Worm (Caenorhabditis elegans) whole organism, young adult: ENCODE measurements around the gene Y43F8C.7.

Experiments
- B0019.2 ChIP-seq: fragments of 200-800 bp; sonication (Bioruptor generic); conservative IDR thresholded peaks from 2 replicates; pipeline ENCODE4 v1.3.6; 2022; ENCODE audit warnings: missing genetic modification reagents, missing genetic modification characterization, missing compliant biosample characterization
- B0336.3 ChIP-seq: fragments of 200-800 bp; sonication (Bioruptor generic); IDR thresholded peaks from 2 replicates; pipeline ENCODE4 v1.3.6; 2022; ENCODE audit warnings: missing genetic modification characterization, missing compliant biosample characterization
- C06A6.2 ChIP-seq: fragments of 200-800 bp; sonication (Bioruptor generic); conservative IDR thresholded peaks from 2 replicates; pipeline ENCODE4 v1.3.6; 2022; ENCODE audit warnings: missing genetic modification characterization, missing compliant biosample characterization
- F22D6.2 ChIP-seq: sonication (generic microtip); optimal IDR thresholded peaks from 2 replicates; lab custom pipeline; 2016; ENCODE audit warnings: mild to moderate bottlenecking, missing genetic modification characterization, missing compliant biosample characterization
- F33H1.4 ChIP-seq: fragments of 200-800 bp; sonication (Bioruptor generic); IDR thresholded peaks from 2 replicates; pipeline ENCODE4 v1.3.6; 2022; ENCODE audit warnings: missing genetic modification reagents, missing genetic modification characterization, missing compliant biosample characterization
- F49E8.2 ChIP-seq: sonication (generic microtip); optimal IDR thresholded peaks from 3 replicates; lab custom pipeline; 2017; ENCODE audit warnings: missing genetic modification characterization, mild to moderate bottlenecking, missing compliant biosample characterization, antibody characterized with exemption, moderate library complexity; ENCODE audit not compliant: insufficient read depth
- F55B11.4 ChIP-seq: sonication (generic microtip); optimal IDR thresholded peaks from 2 replicates; lab custom pipeline; 2016; ENCODE audit warnings: missing compliant biosample characterization, missing genetic modification characterization, borderline replicate concordance; ENCODE audit not compliant: insufficient read depth
- K11D2.4 ChIP-seq: fragments of 200-800 bp; sonication (Bioruptor generic); IDR thresholded peaks from 2 replicates; pipeline ENCODE4 v1.3.6; 2022; ENCODE audit warnings: missing genetic modification reagents, missing genetic modification characterization, missing compliant biosample characterization
- Y67H2A.10 ChIP-seq: fragments of 200-800 bp; sonication (Bioruptor generic); conservative IDR thresholded peaks from 2 replicates; pipeline ENCODE4 v1.3.6; 2022; ENCODE audit warnings: missing genetic modification reagents, missing genetic modification characterization, missing compliant biosample characterization
- Y79H2A.3 ChIP-seq: fragments of 200-800 bp; sonication (Bioruptor generic); conservative IDR thresholded peaks from 2 replicates; pipeline ENCODE4 v1.3.6; 2022; ENCODE audit warnings: missing genetic modification reagents, missing genetic modification characterization, missing compliant biosample characterization
- Y95B8A.8 ChIP-seq: fragments of 200-800 bp; sonication (Bioruptor generic); IDR thresholded peaks from 2 replicates; pipeline ENCODE4 v1.3.6; 2022; ENCODE audit warnings: missing genetic modification reagents, missing genetic modification characterization, missing compliant biosample characterization
- aptf-3 ChIP-seq: fragments of 200-800 bp; sonication (Bioruptor generic); IDR thresholded peaks from 2 replicates; pipeline ENCODE4 v1.3.6; 2022; ENCODE audit warnings: missing genetic modification characterization, missing compliant biosample characterization
- attf-3 ChIP-seq: fragments of 200-800 bp; sonication (Bioruptor generic); conservative IDR thresholded peaks from 2 replicates; pipeline ENCODE4 v1.3.6; 2022; ENCODE audit warnings: missing genetic modification reagents, missing genetic modification characterization, missing compliant biosample characterization
- bed-2 ChIP-seq: fragments of 200-800 bp; sonication (Bioruptor generic); IDR thresholded peaks from 2 replicates; pipeline ENCODE4 v1.3.6; 2022; ENCODE audit warnings: missing genetic modification reagents, missing genetic modification characterization, missing compliant biosample characterization
- ceh-58 ChIP-seq: fragments of 200-800 bp; sonication (Bioruptor generic); IDR thresholded peaks from 2 replicates; pipeline ENCODE4 v1.3.6; 2022; ENCODE audit warnings: missing genetic modification characterization, missing compliant biosample characterization
- ceh-91 ChIP-seq: fragments of 200-800 bp; sonication (Bioruptor generic); IDR thresholded peaks from 2 replicates; pipeline ENCODE4 v1.3.6; 2022; ENCODE audit warnings: missing genetic modification reagents, missing genetic modification characterization, missing compliant biosample characterization
- egl-18 ChIP-seq: fragments of 200-800 bp; sonication (Bioruptor generic); IDR thresholded peaks from 2 replicates; pipeline ENCODE4 v1.3.6; 2022; ENCODE audit warnings: missing genetic modification reagents, missing genetic modification characterization, missing compliant biosample characterization
- gei-17 ChIP-seq: fragments of 200-800 bp; sonication (Bioruptor generic); optimal IDR thresholded peaks from 2 replicates; lab custom pipeline; 2018; ENCODE audit warnings: mild to moderate bottlenecking, missing genetic modification characterization, missing compliant biosample characterization
- hmg-1.2 ChIP-seq: fragments of 200-800 bp; sonication (Bioruptor generic); IDR thresholded peaks from 2 replicates; pipeline ENCODE4 v1.3.6; 2022; ENCODE audit warnings: missing genetic modification reagents, missing genetic modification characterization, missing compliant biosample characterization
- lin-54 ChIP-seq: fragments of 200-800 bp; sonication (Bioruptor generic); optimal IDR thresholded peaks from 2 replicates; lab custom pipeline; 2018; ENCODE audit warnings: mild to moderate bottlenecking, missing genetic modification characterization, missing compliant biosample characterization
- lsy-27 ChIP-seq: sonication (generic microtip); optimal IDR thresholded peaks from 2 replicates; lab custom pipeline; 2017; ENCODE audit warnings: missing genetic modification characterization, mild to moderate bottlenecking, missing compliant biosample characterization, antibody characterized with exemption, missing genotype, borderline replicate concordance; ENCODE audit not compliant: insufficient read depth
- madf-6 ChIP-seq: fragments of 200-800 bp; sonication (Bioruptor generic); IDR thresholded peaks from 2 replicates; pipeline ENCODE4 v1.3.6; 2022; ENCODE audit warnings: missing genetic modification reagents, missing genetic modification characterization, missing compliant biosample characterization
- mel-28 ChIP-seq: sonication (generic microtip); optimal IDR thresholded peaks from 2 replicates; lab custom pipeline; 2016; ENCODE audit warnings: borderline replicate concordance, mild to moderate bottlenecking, missing genetic modification characterization, missing compliant biosample characterization
- nfyb-1 ChIP-seq: fragments of 200-800 bp; sonication (Bioruptor generic); IDR thresholded peaks from 2 replicates; pipeline ENCODE4 v1.3.6; 2022; ENCODE audit warnings: missing genetic modification reagents, missing genetic modification characterization, missing compliant biosample characterization
- nhr-120 ChIP-seq: fragments of 200-800 bp; sonication (Bioruptor generic); IDR thresholded peaks from 2 replicates; pipeline ENCODE4 v1.3.6; 2022; ENCODE audit warnings: missing genetic modification characterization, missing compliant biosample characterization
- nhr-179 ChIP-seq: sonication (generic microtip); optimal IDR thresholded peaks from 2 replicates; lab custom pipeline; 2016; ENCODE audit warnings: mild to moderate bottlenecking, missing genetic modification characterization, missing compliant biosample characterization
- pha-4 ChIP-seq: fragments of 150-350 bp; sonication (generic microtip); optimal IDR thresholded peaks from 2 replicates; lab custom pipeline; 2014; ENCODE audit warnings: missing biosample characterization, missing genetic modification reagents, missing genetic modification characterization
- rcor-1 ChIP-seq: fragments of 200-800 bp; sonication (Bioruptor generic); IDR thresholded peaks from 2 replicates; pipeline ENCODE4 v1.3.6; 2022; ENCODE audit warnings: missing genetic modification reagents, missing genetic modification characterization, missing compliant biosample characterization
- snpc-1.1 ChIP-seq: sonication (generic microtip); optimal IDR thresholded peaks from 2 replicates; lab custom pipeline; 2017; ENCODE audit warnings: missing genetic modification characterization, mild to moderate bottlenecking, missing compliant biosample characterization, antibody characterized with exemption, moderate library complexity, missing genotype, missing genetic modification reagents; ENCODE audit not compliant: insufficient read depth
- snpc-1.3 ChIP-seq: sonication (generic microtip); optimal IDR thresholded peaks from 2 replicates; lab custom pipeline; 2017; ENCODE audit warnings: missing genetic modification characterization, mild to moderate bottlenecking, missing compliant biosample characterization, antibody characterized with exemption, moderate library complexity, missing genotype, missing genetic modification reagents; ENCODE audit not compliant: insufficient read depth
- sptf-2 ChIP-seq: fragments of 200-800 bp; sonication (Bioruptor generic); optimal IDR thresholded peaks from 2 replicates; lab custom pipeline; 2018; ENCODE audit warnings: mild to moderate bottlenecking, missing genetic modification characterization, missing compliant biosample characterization
- tbx-9 ChIP-seq: sonication (generic microtip); optimal IDR thresholded peaks from 2 replicates; lab custom pipeline; 2016; ENCODE audit warnings: borderline replicate concordance, missing genetic modification characterization, inconsistent platforms, missing compliant biosample characterization
- ztf-26 ChIP-seq: sonication (generic microtip); optimal IDR thresholded peaks from 2 replicates; lab custom pipeline; 2017; ENCODE audit warnings: missing genetic modification characterization, missing compliant biosample characterization
- ztf-3 ChIP-seq: fragments of 200-800 bp; sonication (Bioruptor generic); optimal IDR thresholded peaks from 2 replicates; lab custom pipeline; 2018; ENCODE audit warnings: mild to moderate bottlenecking, missing genetic modification characterization, missing compliant biosample characterization

The Y43F8C.7 gene

ce11 chrV:19643015-19643414 lies 815 bp downstream of the Y43F8C.7 start (continued):
- TF ChIP-seq egl-18 (GFP tag; lab: Robert Waterston, UW), result 0 out of 2 replicates have a peak, but pooled peaks have one; percentile 58
- peak; percentile 53; the same call in 1 of the 2 replicates for TF ChIP-seq Y67H2A.10 (GFP tag; lab: Robert Waterston, UW)
- peak; percentile 65 for TF ChIP-seq tbx-9
- TF ChIP-seq K11D2.4 (GFP tag; lab: Robert Waterston, UW), result peak; percentile 83
- peak; percentile 92 for TF ChIP-seq rcor-1
- TF ChIP-seq Y79H2A.3 (GFP tag; lab: Robert Waterston, UW), result no peak
- peak; percentile 67 for TF ChIP-seq snpc-1.1 (tag; lab: Kevin White, UChicago)
- TF ChIP-seq C06A6.2 (GFP tag; lab: Robert Waterston, UW), result peak; percentile 73
- peak; percentile 85 for TF ChIP-seq madf-6 (GFP tag; lab: Robert Waterston, UW)
- peak; percentile 94 for TF ChIP-seq F49E8.2
- no peak for TF ChIP-seq pha-4 (tag; lab: Kevin White, UChicago)
- peak; percentile 90; the same call in 1 of the 2 replicates for TF ChIP-seq aptf-3 (GFP tag; lab: Robert Waterston, UW)
- peak; percentile 93 for TF ChIP-seq B0336.3
- TF ChIP-seq attf-3 (GFP tag; lab: Robert Waterston, UW), result peak; percentile 68
- peak; percentile 91 for TF ChIP-seq ztf-26
- TF ChIP-seq Y95B8A.8 (GFP tag; lab: Robert Waterston, UW), result peak; percentile 81; the same call in 1 of the 2 replicates
- peak; percentile 89 for TF ChIP-seq lin-54 (GFP tag; lab: Kevin White, UChicago)
- no peak; the same call in 1 of the 2 replicates for TF ChIP-seq B0019.2 (GFP tag; lab: Robert Waterston, UW)
- TF ChIP-seq lsy-27, result peak; percentile 89
- peak; percentile 91; the same call in 1 of the 2 replicates for TF ChIP-seq nhr-120 (GFP tag; lab: Robert Waterston, UW)
- peak; percentile 49 for TF ChIP-seq ztf-3 (GFP tag; lab: Kevin White, UChicago)
- peak; percentile 94 for TF ChIP-seq snpc-1.3 (tag; lab: Kevin White, UChicago)
- no peak for TF ChIP-seq sptf-2 (GFP tag; lab: Kevin White, UChicago)
- TF ChIP-seq nhr-179 (tag; lab: Kevin White, UChicago), result peak; percentile 50
- no peak for TF ChIP-seq F55B11.4 (tag; lab: Kevin White, UChicago)
- 0 out of 2 replicates have a peak, but pooled peaks have one; percentile 63 for TF ChIP-seq bed-2
- peak; percentile 52 for TF ChIP-seq mel-28 (tag; lab: Kevin White, UChicago)
- TF ChIP-seq gei-17 (GFP tag; lab: Kevin White, UChicago), result peak; percentile 71
- TF ChIP-seq F22D6.2 (tag; lab: Kevin White, UChicago), result peak; percentile 78
- TF ChIP-seq nfyb-1 (GFP tag; lab: Robert Waterston, UW), result peak; percentile 96

ce11 chrV:19640808-19641207 lies 3.0 kb downstream of the Y43F8C.7 start, which contains the start of gene Y43F8C.6:
Gene Y43F8C.6, minus strand, starts transcription at chrV:19640908.
- TF ChIP-seq ceh-91 (GFP tag; lab: Robert Waterston, UW) (no peak), F33H1.4 (peak; percentile 46)

ce11 chrV:19637890-19638289 lies 5.9 kb downstream of the Y43F8C.7 start:
- TF ChIP-seq ztf-26 (no peak), ceh-58 (GFP tag; lab: Robert Waterston, UW) (0 out of 2 replicates have a peak, but pooled peaks have one; percentile 43), hmg-1.2 (no peak)
